Worm (Caenorhabditis elegans): Measurements from ENCODE around the gene acox-1.6.

Gene acox-1.6

DNA sequence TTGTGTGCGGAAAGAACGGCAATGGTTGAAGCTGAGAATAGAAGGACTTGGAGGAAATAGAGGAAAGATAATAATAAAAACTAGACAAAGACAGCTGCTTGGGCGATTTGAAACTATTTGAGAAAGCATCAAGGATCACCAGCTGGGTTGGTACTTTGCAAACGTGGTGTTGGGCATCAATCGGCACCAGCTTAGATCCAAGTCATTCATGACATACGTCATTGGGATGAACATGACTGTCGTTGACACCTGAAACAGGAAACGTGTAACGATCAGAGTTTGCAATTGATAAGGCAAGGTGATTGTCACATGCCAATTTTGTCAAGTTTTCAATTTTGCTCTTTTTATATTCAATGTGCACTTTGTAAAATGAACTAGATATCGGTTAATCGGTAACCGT is 4.1 kb upstream of the acox-1.6 start (continued):
- TF ChIP-seq arid-1 (GFP tag; conservative IDR thresholded peaks at IDR 0.05) (0 out of 2 replicates have a peak, but pooled peaks have one; percentile 21), F49E8.2 (tag; optimal IDR thresholded peaks at IDR 0.05; ENCODE audit: borderline replicate concordance) (no peak), mdt-29 (GFP tag; IDR thresholded peaks at IDR 0.05) (no peak), nhr-10 (tag; optimal IDR thresholded peaks at IDR 0.05) (peak; percentile 53), mdl-1 (tag; optimal IDR thresholded peaks at IDR 0.05) (peak in 1 of 2 experiments; percentile 44), nhr-77 (tag; optimal IDR thresholded peaks at IDR 0.05) (peak; percentile 63), nhr-102 (tag; optimal IDR thresholded peaks at IDR 0.05) (peak; percentile 78), lin-15B (tag; optimal IDR thresholded peaks at IDR 0.05) (no peak), T20F7.1 (GFP tag; optimal IDR thresholded peaks at IDR 0.05) (peak; percentile 77), ceh-62 (tag; optimal IDR thresholded peaks at IDR 0.05) (no peak), dve-1 (tag; optimal IDR thresholded peaks at IDR 0.05; ENCODE audit: insufficient read depth) (peak; percentile 63), zip-2 (tag; optimal IDR thresholded peaks at IDR 0.05) (no peak), hlh-11 (tag; optimal IDR thresholded peaks at IDR 0.05) (peak; percentile 89), Y105C5A.15 (GFP tag; IDR thresholded peaks at IDR 0.05) (0 out of 2 replicates have a peak, but pooled peaks have one; percentile 31), tra-1 (GFP tag; IDR thresholded peaks at IDR 0.05) (peak; percentile 83), daf-8 (GFP tag; IDR thresholded peaks at IDR 0.05) (no peak), lin-1 (GFP tag; IDR thresholded peaks at IDR 0.05) (peak; percentile 37; the same call in 1 of the 2 replicates), daf-16 (GFP tag; optimal IDR thresholded peaks at IDR 0.05) (peak in 1 of 2 experiments; percentile 70), daf-16 (tag; optimal IDR thresholded peaks at IDR 0.05) (peak; percentile 52), unc-39 (tag; optimal IDR thresholded peaks at IDR 0.05) (no peak), T26A8.4 (GFP tag; IDR thresholded peaks at IDR 0.05) (peak; percentile 78), spr-1 (tag; optimal IDR thresholded peaks at IDR 0.05) (peak; percentile 38), dmd-6 (GFP tag; IDR thresholded peaks at IDR 0.05) (peak; percentile 99), jun-1 (tag; optimal IDR thresholded peaks at IDR 0.05) (no peak), hlh-30 (tag; optimal IDR thresholded peaks at IDR 0.05; ENCODE audit: insufficient read depth) (peak; percentile 64), nhr-28 (tag; optimal IDR thresholded peaks at IDR 0.05) (peak; percentile 46), lin-38 (GFP tag; IDR thresholded peaks at IDR 0.05) (no peak), mxl-2 (GFP tag; conservative IDR thresholded peaks at IDR 0.05) (peak; percentile 38; the same call in 1 of the 2 replicates)

- TF ChIP-seq vab-7 (GFP tag; IDR thresholded peaks at IDR 0.05) (peak; percentile 93), T26A8.4 (GFP tag; IDR thresholded peaks at IDR 0.05) (peak; percentile 98), nhr-28 (tag; optimal IDR thresholded peaks at IDR 0.05) (peak; percentile 98), skn-1 (tag; optimal IDR thresholded peaks at IDR 0.05) (no peak), cey-2 (tag; optimal IDR thresholded peaks at IDR 0.05; ENCODE audit: borderline replicate concordance, insufficient read depth) (no peak), F37D6.2 (tag; optimal IDR thresholded peaks at IDR 0.05) (peak; percentile 96), lsy-2 (tag; optimal IDR thresholded peaks at IDR 0.05) (peak; percentile 100), lir-3 (tag; optimal IDR thresholded peaks at IDR 0.05) (peak; percentile 86), ctbp-1 (GFP tag; IDR thresholded peaks at IDR 0.05) (peak; percentile 98), F49E8.2 (tag; optimal IDR thresholded peaks at IDR 0.05; ENCODE audit: borderline replicate concordance) (no peak), aha-1 (tag) (peak; percentile 100), T20F7.1 (GFP tag; optimal IDR thresholded peaks at IDR 0.05) (peak; percentile 95), dmd-9 (GFP tag; IDR thresholded peaks at IDR 0.05) (peak; percentile 92), daf-19 (GFP tag; conservative IDR thresholded peaks at IDR 0.05) (no peak), Y75B8A.6 (GFP tag; IDR thresholded peaks at IDR 0.05) (peak; percentile 96), ceh-62 (tag; optimal IDR thresholded peaks at IDR 0.05) (no peak), php-3 (GFP tag; IDR thresholded peaks at IDR 0.05) (peak; percentile 91), fkh-10 (GFP tag; optimal IDR thresholded peaks at IDR 0.05) (peak; percentile 96), pqm-1 (tag; optimal IDR thresholded peaks at IDR 0.05) (peak; percentile 91), spr-1 (tag; optimal IDR thresholded peaks at IDR 0.05) (peak; percentile 97), ZK337.2 (GFP tag; IDR thresholded peaks at IDR 0.05) (0 out of 2 replicates have a peak, but pooled peaks have one; percentile 51), pha-4 (GFP tag; IDR thresholded peaks at IDR 0.05) (peak; percentile 99), pha-4 (tag; optimal IDR thresholded peaks at IDR 0.05) (peak; percentile 51), daf-12 (tag; optimal IDR thresholded peaks at IDR 0.05) (no peak), arid-1 (GFP tag; conservative IDR thresholded peaks at IDR 0.05) (peak; percentile 96), D1046.2 (GFP tag; IDR thresholded peaks at IDR 0.05) (peak; percentile 92), dpl-1 (GFP tag; optimal IDR thresholded peaks at IDR 0.05) (peak; percentile 85), mep-1 (tag; optimal IDR thresholded peaks at IDR 0.05) (peak; percentile 99), aly-2 (tag; optimal IDR thresholded peaks at IDR 0.05) (no peak)
Measured at ce11 chrX:15841086-15841622, 2.8 kb upstream of the acox-1.6 start, which contains the start of gene serp-1.1. Gene serp-1.1, plus strand, starts transcription at chrX:15841572.

All from whole organism, L4 larva.